1 worm cellular context compared by ENCODE assay signal in genomic region chrIV:13080185-13080584, ce11.
TF ChIP-seq lines count a peak whose summit lies in the region.

No protein-coding gene starts in this region.

TF ChIP-seq in whole organism, L1 larva, 84 proteins besides CTCF, POLR2A, EP300 and RAD21 (continued from another document):
- TF ChIP-seq nhr-11 (tag; optimal IDR thresholded peaks at IDR 0.05; lab: Kevin White, UChicago), result peak; percentile 9
- TF ChIP-seq fkh-4 (tag; optimal IDR thresholded peaks at IDR 0.05; lab: Kevin White, UChicago; ENCODE audit: borderline replicate concordance), result no peak
- TF ChIP-seq nhr-71 (tag; optimal IDR thresholded peaks at IDR 0.05; lab: Kevin White, UChicago), result peak; percentile 59
